Worm (Caenorhabditis elegans) whole organism, young adult: Measurements from ENCODE around the gene madd-3.

Source experiments
- madf-6 ChIP-seq: fragments of 200-800 bp; sonication (Bioruptor generic); IDR thresholded peaks from 2 replicates; pipeline ENCODE4 v1.3.6; 2022; ENCODE audit warnings: missing genetic modification reagents, missing genetic modification characterization, missing compliant biosample characterization
- pha-4 ChIP-seq: fragments of 150-350 bp; sonication (generic microtip); optimal IDR thresholded peaks from 2 replicates; lab custom pipeline; 2014; ENCODE audit warnings: missing biosample characterization, missing genetic modification reagents, missing genetic modification characterization

DNA sequence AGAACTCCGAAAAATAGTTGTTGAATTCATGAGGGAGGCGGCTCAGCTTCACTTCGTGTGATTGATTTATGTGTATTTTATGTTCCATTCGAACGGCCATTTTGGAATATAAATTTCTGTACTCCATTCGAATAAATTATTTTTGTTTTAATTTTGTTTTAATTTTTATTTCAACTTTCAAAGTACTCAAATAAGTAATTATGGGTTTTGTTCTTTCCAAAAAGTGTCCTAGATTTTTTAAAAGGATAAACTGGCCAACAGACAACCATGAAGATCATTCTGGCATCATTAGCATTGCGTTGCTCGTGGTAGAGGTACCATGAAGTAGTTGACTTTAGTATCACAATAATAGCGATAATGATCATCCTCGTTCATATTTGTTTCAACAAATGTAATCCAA, 30.1 kb upstream of the madd-3 start:
- TF ChIP-seq pha-4: no peak
- no peak for TF ChIP-seq madf-6 (GFP tag; lab: Robert Waterston, UW)
